Worm (Caenorhabditis elegans) whole organism, L3 larva: ENCODE data around the gene tag-10.

Experiments used
- elt-2 ChIP-seq: sonication (generic microtip); optimal IDR thresholded peaks from 2 replicates; lab custom pipeline; 2016; ENCODE audit warnings: missing genetic modification reagents, mild to moderate bottlenecking, missing genetic modification characterization, missing compliant biosample characterization
- elt-3 ChIP-seq, 3 experiments: fragments of 150-350 bp in 1 of 3; sonication (generic microtip) in 2 of 3; optimal IDR thresholded peaks; 2 replicates in 2 of 3; 4 replicates in 1 of 3; lab custom pipeline; 2014 to 2017; ENCODE audit warnings: missing biosample characterization in 3 of 3, missing genetic modification characterization in 3 of 3
- lin-39 ChIP-seq: fragments of 150-350 bp; optimal IDR thresholded peaks from 2 replicates; lab custom pipeline; 2018; ENCODE audit warnings: missing biosample characterization, missing genetic modification reagents, missing genetic modification characterization
- nhr-237 ChIP-seq: fragments of 150-350 bp; optimal IDR thresholded peaks from 2 replicates; lab custom pipeline; 2014; ENCODE audit warnings: missing biosample characterization, missing genetic modification characterization
- nhr-67 ChIP-seq: fragments of 150-350 bp; optimal IDR thresholded peaks from 2 replicates; lab custom pipeline; 2014; ENCODE audit warnings: missing biosample characterization, missing genetic modification characterization
- nhr-76 ChIP-seq: fragments of 150-350 bp; sonication (generic microtip); optimal IDR thresholded peaks from 5 replicates; lab custom pipeline; 2014; ENCODE audit warnings: missing biosample characterization, missing genetic modification characterization
- pha-4 ChIP-seq: fragments of 150-350 bp; optimal IDR thresholded peaks from 2 replicates; lab custom pipeline; 2014; ENCODE audit warnings: missing biosample characterization, missing genetic modification reagents, missing genetic modification characterization
- snpc-4 ChIP-seq: fragments of 150-350 bp; optimal IDR thresholded peaks from 2 replicates; lab custom pipeline; 2014; ENCODE audit warnings: missing biosample characterization, missing genetic modification characterization
- tbx-2 ChIP-seq: sonication (generic microtip); optimal IDR thresholded peaks from 2 replicates; lab custom pipeline; 2016; ENCODE audit warnings: mild to moderate bottlenecking, missing genetic modification characterization, missing compliant biosample characterization
- unc-39 ChIP-seq: sonication (generic microtip); optimal IDR thresholded peaks from 4 replicates; lab custom pipeline; 2017; ENCODE audit warnings: missing biosample characterization, missing genetic modification characterization
- ztf-11 ChIP-seq: fragments of 150-350 bp; optimal IDR thresholded peaks from 2 replicates; lab custom pipeline; 2014; ENCODE audit warnings: missing biosample characterization, missing genetic modification characterization

DNA sequence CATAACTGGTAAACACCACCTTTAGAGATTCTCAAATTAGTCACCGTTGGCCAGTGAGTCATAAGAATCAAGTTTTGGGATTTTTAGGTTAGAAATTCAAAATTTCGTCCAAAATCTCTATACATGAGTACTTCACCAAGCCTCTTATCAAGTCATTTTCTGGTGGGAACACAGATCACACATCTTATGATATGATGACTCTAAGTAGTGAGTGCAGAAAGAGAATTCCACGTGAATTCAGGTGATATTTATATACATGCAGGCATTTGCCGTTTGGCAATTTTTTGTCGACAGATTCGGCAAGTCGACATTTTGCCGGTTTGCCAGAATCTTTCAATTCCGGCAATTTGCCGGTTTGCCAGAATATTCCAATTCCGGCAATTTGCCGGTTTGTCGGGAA is 39.7 kb downstream of the tag-10 start:
- TF ChIP-seq elt-2 (peak; percentile 37), tbx-2 (tag; lab: Kevin White, UChicago) (no peak), nhr-67 (tag; lab: Kevin White, UChicago) (no peak), nhr-76 (no peak), pha-4 (tag; lab: Kevin White, UChicago) (no peak), unc-39 (tag; lab: Kevin White, UChicago) (no peak), snpc-4 (tag; lab: Kevin White, UChicago) (no peak), ztf-11 (no peak), nhr-237 (tag; lab: Kevin White, UChicago) (no peak), lin-39 (no peak), elt-3 (tag; optimal IDR thresholded peaks at IDR 0.05; lab: Kevin White, UChicago) (no peak)
